Fruit fly (Drosophila melanogaster) whole organism: ENCODE results near the gene Nthl1.

Experiments
- EcR ChIP-seq, 2 experiments: fragments of >200 bp; optimal IDR thresholded peaks; 2 replicates each; lab custom pipeline; 2017; ENCODE audit warnings: missing biosample characterization in 2 of 2, missing genetic modification characterization in 2 of 2, missing genetic modification reagents in 2 of 2
- psq ChIP-seq: fragments of >200 bp; optimal IDR thresholded peaks from 2 replicates; lab custom pipeline; 2017
- usp ChIP-seq: fragments of >200 bp; optimal IDR thresholded peaks from 2 replicates; lab custom pipeline; 2017; ENCODE audit warnings: missing biosample characterization, missing genetic modification characterization, mixed read lengths

DNA sequence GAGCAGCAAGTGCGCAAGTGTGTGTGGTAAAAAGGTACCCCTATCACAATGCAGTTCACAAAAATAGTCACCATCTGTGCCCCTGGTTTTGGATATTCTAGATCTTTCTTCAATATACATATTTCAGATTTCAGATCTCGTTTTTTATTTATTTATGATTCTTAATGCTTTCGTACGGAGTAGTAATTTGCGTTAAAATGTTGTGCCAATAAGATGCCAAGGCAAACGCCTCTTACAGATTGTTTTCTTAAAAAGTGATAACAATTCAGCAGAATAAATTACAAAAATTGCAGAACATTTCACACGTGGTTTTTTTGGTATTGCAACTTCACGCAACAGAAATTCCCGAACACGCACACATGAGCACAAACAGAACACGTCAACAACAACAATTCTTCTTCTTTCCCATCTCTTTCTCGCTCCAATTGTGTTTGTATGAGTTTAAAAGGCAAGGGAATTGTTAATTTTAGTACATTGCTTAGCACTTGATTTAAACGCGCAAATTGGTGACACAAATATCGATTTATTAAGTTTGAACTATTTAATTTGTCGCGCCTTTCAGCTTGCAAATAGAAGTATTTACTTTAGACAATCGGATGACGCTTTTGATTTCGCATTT, 9.5 kb downstream of the Nthl1 start:
- no peak for TF ChIP-seq psq (lab: Kevin White, UChicago)
- no peak for TF ChIP-seq usp
- no peak for TF ChIP-seq EcR (GFP tag; optimal IDR thresholded peaks at IDR 0.05; lab: Kevin White, UChicago)
